Fruit fly (Drosophila melanogaster) whole organism, embryonic: ENCODE results near the gene CG42271.

Experiments used
- Atf3 ChIP-seq: fragments of 200-800 bp; sonication (Bioruptor generic); optimal IDR thresholded peaks from 3 replicates; lab custom pipeline; 2016; ENCODE audit warnings: missing biosample characterization, missing genetic modification characterization
- BtbVII ChIP-seq: fragments of 200-800 bp; sonication (Bioruptor generic); optimal IDR thresholded peaks from 3 replicates; lab custom pipeline; 2017; ENCODE audit warnings: missing biosample characterization, mild to moderate bottlenecking, missing genetic modification characterization
- CG17802 ChIP-seq: fragments of 200-800 bp; sonication (Bioruptor generic); optimal IDR thresholded peaks from 2 replicates; lab custom pipeline; 2018; ENCODE audit warnings: missing biosample characterization, mild to moderate bottlenecking, missing genetic modification characterization, moderate library complexity
- CG5180 ChIP-seq: fragments of 200-800 bp; sonication (Bioruptor generic); optimal IDR thresholded peaks from 3 replicates; lab custom pipeline; 2017; ENCODE audit warnings: missing biosample characterization, missing genetic modification characterization, mild to moderate bottlenecking, moderate library complexity, missing genetic modification reagents
- CG6765 ChIP-seq: fragments of 200-800 bp; sonication (Bioruptor generic); optimal IDR thresholded peaks from 3 replicates; lab custom pipeline; 2017; ENCODE audit warnings: missing biosample characterization, mild to moderate bottlenecking, missing genetic modification characterization
- CkIIα-i1 ChIP-seq: fragments of 200-800 bp; sonication (Bioruptor generic); IDR thresholded peaks from 2 replicates; pipeline ENCODE4 v1.3.6; 2022; ENCODE audit warnings: missing biosample characterization, missing genetic modification characterization
- Optix ChIP-seq: fragments of 200-800 bp; sonication (Bioruptor generic); IDR thresholded peaks from 3 replicates; pipeline ENCODE4 v1.3.6; 2022; ENCODE audit warnings: missing biosample characterization, missing genetic modification characterization
- gcm2 ChIP-seq: fragments of 200-800 bp; sonication (Bioruptor generic); optimal IDR thresholded peaks from 2 replicates; lab custom pipeline; 2016; ENCODE audit warnings: missing biosample characterization, missing genetic modification characterization
- kni ChIP-seq: fragments of 200-800 bp; sonication (Bioruptor generic); optimal IDR thresholded peaks from 3 replicates; lab custom pipeline; 2017; ENCODE audit warnings: mild to moderate bottlenecking, missing biosample characterization, missing genetic modification reagents, missing genetic modification characterization
- nmo ChIP-seq: fragments of 200-800 bp; sonication (Bioruptor generic); optimal IDR thresholded peaks from 2 replicates; lab custom pipeline; 2018; ENCODE audit warnings: missing biosample characterization, mild to moderate bottlenecking, missing genetic modification characterization, moderate library complexity

DNA sequence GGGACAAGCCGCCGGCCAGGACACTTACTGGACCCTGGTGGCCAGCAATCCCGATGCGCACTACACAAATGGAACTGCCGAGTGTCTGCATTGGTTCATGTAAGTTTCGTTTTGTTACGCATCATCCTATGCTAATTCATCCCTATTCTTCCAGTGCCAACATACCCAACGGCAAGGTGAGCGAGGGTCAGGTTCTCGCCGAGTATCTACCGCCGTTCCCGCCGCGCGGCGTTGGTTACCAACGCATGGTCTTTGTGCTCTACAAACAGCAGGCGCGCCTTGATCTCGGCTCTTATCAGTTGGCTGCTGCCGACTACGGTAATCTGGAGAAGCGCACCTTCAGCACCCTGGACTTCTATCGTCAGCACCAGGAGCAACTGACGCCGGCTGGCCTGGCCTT is 6.8 kb downstream of the CG42271 start:
- TF ChIP-seq gcm2 (no peak), BtbVII (GFP tag; lab: Kevin White, UChicago) (no peak), CG6765 (GFP tag; lab: Kevin White, UChicago) (no peak), Optix (GFP tag; lab: Robert Waterston, UW) (no peak), Atf3 (no peak), CG17802 (no peak), CkIIα-i1 (GFP tag; lab: Robert Waterston, UW) (no peak), CG5180 (GFP tag; lab: Kevin White, UChicago) (no peak), nmo (GFP tag; lab: Kevin White, UChicago) (no peak), kni (GFP tag; lab: Kevin White, UChicago) (no peak)
